Fruit fly (Drosophila melanogaster): ENCODE data around the gene JhI-21.
A peak's percentile ranks its signal among the peaks of the same experiment; 100 is the strongest.

Gene JhI-21

dm6 chr2L:12002922-12003791, 52.7 kb downstream of the JhI-21 start (continued):
- TF ChIP-seq CG9797 (GFP tag; optimal IDR thresholded peaks at IDR 0.05) (no peak), CG6765 (GFP tag; optimal IDR thresholded peaks at IDR 0.05) (peak; percentile 15), amos (GFP tag; IDR thresholded peaks at IDR 0.05; ENCODE audit: partially characterized antibody) (no peak), caup (GFP tag; optimal IDR thresholded peaks at IDR 0.05; ENCODE audit: severe bottlenecking) (no peak), vnd (GFP tag; IDR thresholded peaks at IDR 0.05; ENCODE audit: partially characterized antibody) (no peak), NC2α (GFP tag; optimal IDR thresholded peaks at IDR 0.05) (no peak), her (GFP tag; optimal IDR thresholded peaks at IDR 0.05) (peak; percentile 56), E2f2 (GFP tag; IDR thresholded peaks at IDR 0.05) (no peak), pho (GFP tag; optimal IDR thresholded peaks at IDR 0.05) (peak; percentile 41), CG2120 (GFP tag; optimal IDR thresholded peaks at IDR 0.05) (peak; percentile 48), dimm (GFP tag; IDR thresholded peaks at IDR 0.05) (no peak), CG3847 (GFP tag; IDR thresholded peaks at IDR 0.05) (no peak), CG13624 (GFP tag; optimal IDR thresholded peaks at IDR 0.05) (no peak), Sox102F (GFP tag; optimal IDR thresholded peaks at IDR 0.05) (peak; percentile 14), dpn (GFP tag; optimal IDR thresholded peaks at IDR 0.05) (peak; percentile 38 to 41), Lhr (GFP tag; optimal IDR thresholded peaks at IDR 0.05) (peak; percentile 95), B-H1 (GFP tag; IDR thresholded peaks at IDR 0.05) (no peak), CG9727 (GFP tag; optimal IDR thresholded peaks at IDR 0.05) (no peak), slou (GFP tag; optimal IDR thresholded peaks at IDR 0.05) (no peak), CG4282 (GFP tag; optimal IDR thresholded peaks at IDR 0.05) (no peak), prd (optimal IDR thresholded peaks at IDR 0.05) (no peak), prd (GFP tag; IDR thresholded peaks at IDR 0.05) (no peak), Oaz (GFP tag; IDR thresholded peaks at IDR 0.05) (no peak), CG12299 (tag; optimal IDR thresholded peaks at IDR 0.05) (peak; percentile 27), phol (tag; optimal IDR thresholded peaks at IDR 0.05) (peak; percentile 19), cato (GFP tag; optimal IDR thresholded peaks at IDR 0.05; ENCODE audit: borderline replicate concordance) (no peak), CG11093 (GFP tag; IDR thresholded peaks at IDR 0.05) (no peak), CHES-1-like (GFP tag; optimal IDR thresholded peaks at IDR 0.05) (no peak), CG6854 (GFP tag; optimal IDR thresholded peaks at IDR 0.05) (peak; percentile 11), sug (tag; optimal IDR thresholded peaks at IDR 0.05) (peak; percentile 98), row (GFP tag; IDR thresholded peaks at IDR 0.05) (no peak), gt (GFP tag; IDR thresholded peaks at IDR 0.05) (no peak), kni (GFP tag; optimal IDR thresholded peaks at IDR 0.05) (peak; percentile 99), Eip74EF (GFP tag; optimal IDR thresholded peaks at IDR 0.05) (peak in 1 of 2 experiments; percentile 78), Nf-YB (GFP tag; optimal IDR thresholded peaks at IDR 0.05) (no peak), Dbx (GFP tag; IDR thresholded peaks at IDR 0.05) (no peak), CG10959 (GFP tag; IDR thresholded peaks at IDR 0.05) (no peak), Hmr (GFP tag; optimal IDR thresholded peaks at IDR 0.05) (peak; percentile 48), CG10979 (tag; optimal IDR thresholded peaks at IDR 0.05) (peak; percentile 21), pum (GFP tag; optimal IDR thresholded peaks at IDR 0.05) (no peak), lola (GFP tag; optimal IDR thresholded peaks at IDR 0.05) (no peak), CG9609 (GFP tag; optimal IDR thresholded peaks at IDR 0.05) (no peak), CG18476 (GFP tag; optimal IDR thresholded peaks at IDR 0.05) (no peak), inv (GFP tag; IDR thresholded peaks at IDR 0.05; ENCODE audit: partially characterized antibody) (no peak), lov (optimal IDR thresholded peaks at IDR 0.05) (no peak), lov (GFP tag; IDR thresholded peaks at IDR 0.05) (no peak), D19B (GFP tag; optimal IDR thresholded peaks at IDR 0.05) (peak; percentile 10), ro (GFP tag; IDR thresholded peaks at IDR 0.05) (no peak), fd3F (GFP tag; optimal IDR thresholded peaks at IDR 0.05) (peak; percentile 30)
